Worm (Caenorhabditis elegans): ENCODE measurements around the gene clec-88.
A peak's percentile ranks its signal among the peaks of the same experiment; 100 is the strongest.

The clec-88 gene

ce11 chrII:6322979-6323378, 42.5 kb upstream of the clec-88 start, which contains the start of gene C32D5.4:
Gene C32D5.4 (minus strand): TSS chrII:6323079.
- TF ChIP-seq nhr-6 (tag; optimal IDR thresholded peaks at IDR 0.05): no peak
- no peak for TF ChIP-seq Y5F2A.4 (GFP tag; optimal IDR thresholded peaks at IDR 0.05)
- TF ChIP-seq lir-3 (tag; optimal IDR thresholded peaks at IDR 0.05): no peak
- TF ChIP-seq unc-130 (GFP tag; optimal IDR thresholded peaks at IDR 0.05): no peak
- no peak for TF ChIP-seq lin-39 (tag; optimal IDR thresholded peaks at IDR 0.05)
- TF ChIP-seq lin-38 (GFP tag; IDR thresholded peaks at IDR 0.05): no peak
- no peak for TF ChIP-seq zfp-3 (GFP tag; conservative IDR thresholded peaks at IDR 0.05)
- no peak for TF ChIP-seq daf-16 (GFP tag; optimal IDR thresholded peaks at IDR 0.05)
- no peak for TF ChIP-seq daf-16 (tag; optimal IDR thresholded peaks at IDR 0.05)

ce11 chrII:6324086-6324485, 41.4 kb upstream of the clec-88 start, which contains the start of gene sma-6:
Gene sma-6 (plus strand): TSS chrII:6324484.
- no peak for TF ChIP-seq nhr-77 (tag; optimal IDR thresholded peaks at IDR 0.05)
- peak; percentile 12 for TF ChIP-seq dve-1 (tag; optimal IDR thresholded peaks at IDR 0.05; ENCODE audit: insufficient read depth)
- peak; percentile 22 for TF ChIP-seq pqm-1 (tag; optimal IDR thresholded peaks at IDR 0.05)
- peak; percentile 24 for TF ChIP-seq nhr-28 (tag; optimal IDR thresholded peaks at IDR 0.05)

ce11 chrII:6327317-6327716, 38.2 kb upstream of the clec-88 start:
- TF ChIP-seq lsy-2 (tag; optimal IDR thresholded peaks at IDR 0.05) (peak in 1 of 2 experiments; percentile 17), nhr-48 (tag; optimal IDR thresholded peaks at IDR 0.05) (peak; percentile 67), madf-5 (GFP tag; IDR thresholded peaks at IDR 0.05) (no peak), T20F7.1 (GFP tag; optimal IDR thresholded peaks at IDR 0.05) (peak; percentile 56), unc-130 (GFP tag; optimal IDR thresholded peaks at IDR 0.05) (no peak), dve-1 (tag; optimal IDR thresholded peaks at IDR 0.05; ENCODE audit: insufficient read depth) (peak; percentile 75), dmd-6 (GFP tag; IDR thresholded peaks at IDR 0.05) (peak; percentile 89), egl-43 (GFP tag; IDR thresholded peaks at IDR 0.05) (no peak), tra-1 (GFP tag; IDR thresholded peaks at IDR 0.05) (peak; percentile 79), mes-2 (tag; optimal IDR thresholded peaks at IDR 0.05; ENCODE audit: poor library complexity, severe bottlenecking) (peak; percentile 32), daf-16 (GFP tag; optimal IDR thresholded peaks at IDR 0.05) (peak in 1 of 2 experiments; percentile 55), daf-16 (tag; optimal IDR thresholded peaks at IDR 0.05) (peak; percentile 59), nhr-28 (tag; optimal IDR thresholded peaks at IDR 0.05) (peak; percentile 82), php-3 (GFP tag; IDR thresholded peaks at IDR 0.05) (peak; percentile 80), ZK546.5 (tag; optimal IDR thresholded peaks at IDR 0.05) (no peak), nhr-102 (tag; optimal IDR thresholded peaks at IDR 0.05) (peak; percentile 60), nhr-25 (tag; optimal IDR thresholded peaks at IDR 0.05; ENCODE audit: borderline replicate concordance, insufficient read depth) (no peak), nhr-11 (tag; optimal IDR thresholded peaks at IDR 0.05) (no peak), cey-2 (tag; optimal IDR thresholded peaks at IDR 0.05; ENCODE audit: borderline replicate concordance, insufficient read depth) (peak; percentile 18), hlh-30 (tag; optimal IDR thresholded peaks at IDR 0.05; ENCODE audit: insufficient read depth) (no peak), nhr-237 (tag; optimal IDR thresholded peaks at IDR 0.05) (no peak), hlh-11 (tag; optimal IDR thresholded peaks at IDR 0.05) (peak; percentile 88), saeg-2 (GFP tag; IDR thresholded peaks at IDR 0.05) (0 out of 2 replicates have a peak, but pooled peaks have one; percentile 58), lin-1 (GFP tag; IDR thresholded peaks at IDR 0.05) (peak; percentile 78), nhr-77 (tag; optimal IDR thresholded peaks at IDR 0.05) (peak; percentile 63), mxl-3 (GFP tag; optimal IDR thresholded peaks at IDR 0.05) (peak; percentile 70), pqm-1 (tag; optimal IDR thresholded peaks at IDR 0.05) (peak; percentile 97)

ce11 chrII:6328672-6329071, 36.9 kb upstream of the clec-88 start:
- peak; percentile 59 for TF ChIP-seq nhr-48 (tag; optimal IDR thresholded peaks at IDR 0.05)
- peak; percentile 99 for TF ChIP-seq pqm-1 (tag; optimal IDR thresholded peaks at IDR 0.05)
- peak; percentile 18 for TF ChIP-seq mes-2 (tag; optimal IDR thresholded peaks at IDR 0.05; ENCODE audit: poor library complexity, severe bottlenecking)
- peak; percentile 35 for TF ChIP-seq nhr-102 (tag; optimal IDR thresholded peaks at IDR 0.05)
- TF ChIP-seq nhr-77 (tag; optimal IDR thresholded peaks at IDR 0.05): no peak
- no peak for TF ChIP-seq F10B5.3 (tag; optimal IDR thresholded peaks at IDR 0.05)
- no peak for TF ChIP-seq nhr-6 (tag; optimal IDR thresholded peaks at IDR 0.05)
- TF ChIP-seq snpc-1.2 (GFP tag; IDR thresholded peaks at IDR 0.05): no peak
- TF ChIP-seq T26A8.4 (GFP tag; IDR thresholded peaks at IDR 0.05): no peak
- TF ChIP-seq tag-97 (GFP tag; IDR thresholded peaks at IDR 0.05): no peak
- peak; percentile 47 for TF ChIP-seq mxl-3 (GFP tag; optimal IDR thresholded peaks at IDR 0.05)
- no peak for TF ChIP-seq lin-13 (GFP tag; optimal IDR thresholded peaks at IDR 0.05)
- TF ChIP-seq hif-1 (tag; optimal IDR thresholded peaks at IDR 0.05): peak in 1 of 2 experiments; percentile 16
- peak; percentile 58 for TF ChIP-seq nhr-10 (tag; optimal IDR thresholded peaks at IDR 0.05)
- peak in 1 of 2 experiments; percentile 71 for TF ChIP-seq unc-62 (GFP tag; optimal IDR thresholded peaks at IDR 0.05 in 1 of 2)
- TF ChIP-seq unc-62 (tag; optimal IDR thresholded peaks at IDR 0.05): no peak
- no peak for TF ChIP-seq zfp-2 (tag; optimal IDR thresholded peaks at IDR 0.05)
- TF ChIP-seq Y5F2A.4 (GFP tag; optimal IDR thresholded peaks at IDR 0.05): no peak
- no peak for TF ChIP-seq mxl-2 (GFP tag; conservative IDR thresholded peaks at IDR 0.05)
